Fruit fly (Drosophila melanogaster) S2 (cell line): ENCODE measurements around the gene CG43293.
A peak's percentile ranks its signal among the peaks of the same experiment; 100 is the strongest.

ENCODE experiments used
- CG8478 ChIP-seq: fragments of >200 bp; optimal IDR thresholded peaks from 2 replicates; lab custom pipeline; 2018
- CTCF ChIP-seq, 2 experiments: fragments of >200 bp; optimal IDR thresholded peaks; 2 replicates each; lab custom pipeline; 2018

The CG43293 gene

DNA sequence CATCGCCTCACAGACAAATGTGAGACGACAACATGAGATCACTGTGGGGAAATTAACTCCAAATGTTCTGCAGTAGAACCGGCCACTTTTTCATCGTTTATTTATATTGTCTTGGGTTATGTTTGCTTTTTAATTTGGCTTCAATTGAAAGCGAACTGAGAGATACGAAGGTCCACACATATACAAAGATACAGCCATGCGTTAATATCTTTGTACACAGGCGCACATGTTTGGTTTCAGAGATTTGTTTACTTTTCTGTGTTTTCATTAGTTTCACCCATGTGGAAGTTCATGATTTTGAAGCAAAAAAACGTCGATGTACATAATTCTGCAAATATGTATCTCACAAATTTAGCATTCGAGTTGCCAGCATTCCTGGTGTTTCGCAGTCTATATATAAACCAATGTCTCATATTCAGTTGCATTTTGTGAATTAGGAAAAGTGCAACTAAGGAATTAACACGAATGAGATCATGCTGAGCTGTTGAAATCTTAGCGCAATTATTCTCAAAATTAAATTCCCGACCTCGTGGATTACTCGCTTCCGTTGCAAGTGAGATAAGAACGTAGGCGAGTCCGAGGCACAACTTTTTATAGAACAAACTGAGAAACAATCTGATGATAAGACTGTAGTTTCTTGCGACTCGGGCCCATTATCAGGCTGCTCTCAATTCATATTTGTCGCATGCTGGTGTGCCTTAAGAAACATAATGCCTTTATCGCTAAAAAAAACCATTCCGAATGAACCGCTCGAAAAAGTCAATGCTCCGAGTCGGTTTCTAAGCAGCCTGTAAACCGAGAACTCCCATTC lies 31.2 kb downstream of the CG43293 start:
- TF ChIP-seq CTCF (optimal IDR thresholded peaks at IDR 0.05; lab: Kevin White, UChicago) (no peak), CG8478 (lab: Kevin White, UChicago) (no peak)

- TF ChIP-seq CTCF (optimal IDR thresholded peaks at IDR 0.05; lab: Kevin White, UChicago) (no peak), CG8478 (lab: Kevin White, UChicago) (no peak)
Observed at dm6 chr3L:6216787-6217078, 31.7 kb downstream of the CG43293 start.

DNA sequence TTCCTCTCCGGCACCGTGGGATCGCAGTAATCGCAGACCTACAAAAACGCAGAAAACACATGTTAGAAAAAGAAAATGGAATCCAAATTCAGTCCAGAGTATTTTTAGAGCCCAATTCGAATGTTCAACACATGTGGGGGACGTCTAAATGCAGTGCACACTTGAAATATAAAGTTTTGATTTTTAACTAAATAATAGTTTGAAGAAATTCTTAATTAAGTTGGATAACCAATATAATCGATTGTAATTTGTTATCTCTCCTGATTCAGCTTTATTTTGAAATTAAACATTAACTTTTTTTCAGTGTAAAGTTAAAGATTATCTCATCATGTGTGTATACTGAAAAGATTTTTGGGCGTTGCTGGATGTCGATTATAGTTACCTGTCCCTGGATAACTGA lies 32.2 kb downstream of the CG43293 start:
- TF ChIP-seq CG8478 (lab: Kevin White, UChicago) = no peak
- TF ChIP-seq CTCF (optimal IDR thresholded peaks at IDR 0.05; lab: Kevin White, UChicago) = no peak

DNA sequence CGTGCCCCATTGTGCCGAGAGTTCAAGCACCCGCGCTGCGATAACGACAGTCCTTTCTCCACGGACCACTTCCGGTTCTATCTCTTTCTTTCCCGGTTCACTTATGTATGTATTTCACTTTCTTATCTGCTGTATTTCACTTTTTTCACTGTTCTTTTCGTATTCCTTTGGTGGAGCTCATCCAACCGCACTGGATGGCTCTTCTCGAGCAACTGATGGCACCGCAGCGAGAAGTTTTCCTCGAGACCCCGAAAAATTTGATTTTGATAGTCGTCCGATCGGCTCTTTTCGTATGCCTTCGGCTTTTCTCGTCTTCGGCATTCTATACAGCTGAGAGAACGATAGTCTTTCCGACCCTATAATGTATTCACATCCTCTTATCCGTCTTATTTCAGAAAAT lies 32.8 kb downstream of the CG43293 start, which contains the start of gene LanA:
Gene LanA, minus strand, starts transcription at position 217 of the 400 bp plus-strand sequence.
- TF ChIP-seq CG8478 (lab: Kevin White, UChicago) = no peak
- TF ChIP-seq CTCF (optimal IDR thresholded peaks at IDR 0.05; lab: Kevin White, UChicago) = peak in 1 of 2 experiments; percentile 11

DNA sequence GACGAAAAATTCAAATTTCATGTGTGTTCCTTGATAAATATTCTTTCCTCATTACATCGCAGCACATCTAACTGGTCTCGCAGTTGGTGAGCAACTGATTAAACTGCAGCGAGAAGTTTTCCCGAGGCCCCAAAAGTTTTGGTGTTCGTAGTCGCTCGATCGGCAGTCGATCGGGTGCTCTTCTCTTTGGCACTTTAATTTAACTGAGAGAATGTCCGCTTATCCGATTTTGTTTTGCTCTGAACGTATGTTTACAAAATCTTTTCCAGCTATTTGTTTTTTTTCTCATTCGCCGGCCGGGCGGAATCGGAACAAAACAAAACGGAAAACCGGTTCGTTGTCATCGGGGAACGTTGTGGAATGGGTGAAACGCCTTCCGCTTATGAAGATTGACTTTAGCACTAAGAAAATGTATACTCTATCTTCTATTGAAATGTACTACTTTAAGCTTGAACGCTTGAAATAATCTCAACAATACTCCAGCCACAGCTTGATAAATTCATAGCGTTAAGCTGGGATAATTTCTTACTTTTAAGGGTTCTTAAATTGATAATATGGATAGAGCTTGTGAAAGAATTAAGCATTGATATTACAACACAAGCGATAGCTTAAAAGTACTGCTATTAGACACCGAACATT lies 33.6 kb downstream of the CG43293 start:
- TF ChIP-seq CTCF (optimal IDR thresholded peaks at IDR 0.05; lab: Kevin White, UChicago) (no peak), CG8478 (lab: Kevin White, UChicago) (no peak)

- no peak for TF ChIP-seq CTCF (optimal IDR thresholded peaks at IDR 0.05; lab: Kevin White, UChicago)
- TF ChIP-seq CG8478 (lab: Kevin White, UChicago) = no peak
Observed at dm6 chr3L:6220187-6220586, 35.2 kb downstream of the CG43293 start, which contains the start of gene CG33946. Gene CG33946, plus strand, starts transcription at chr3L:6220578.

DNA sequence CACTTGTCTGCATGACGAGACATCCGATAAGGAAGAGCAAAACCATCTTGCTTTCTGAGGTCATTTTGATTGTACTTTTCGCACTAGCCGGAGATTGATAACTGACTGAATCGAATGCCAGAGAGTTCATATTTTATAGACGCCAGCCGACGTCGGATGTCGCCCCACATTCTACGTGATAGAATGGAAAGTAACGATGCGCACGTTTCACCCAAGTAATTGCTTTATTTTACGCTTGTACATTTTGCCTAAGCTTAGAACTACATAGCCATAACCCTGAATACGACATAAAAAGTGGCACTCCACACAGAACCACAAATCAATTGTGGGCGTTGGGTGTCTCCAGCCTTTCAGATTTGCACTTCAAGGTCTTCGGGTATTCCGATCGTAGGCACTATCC lies 47.3 kb downstream of the CG43293 start, which contains the start of gene CG13299:
Gene CG13299, minus strand, starts transcription at position 101 of the 400 bp plus-strand sequence.
- TF ChIP-seq CG8478 (lab: Kevin White, UChicago) (no peak), CTCF (optimal IDR thresholded peaks at IDR 0.05; lab: Kevin White, UChicago) (no peak)

DNA sequence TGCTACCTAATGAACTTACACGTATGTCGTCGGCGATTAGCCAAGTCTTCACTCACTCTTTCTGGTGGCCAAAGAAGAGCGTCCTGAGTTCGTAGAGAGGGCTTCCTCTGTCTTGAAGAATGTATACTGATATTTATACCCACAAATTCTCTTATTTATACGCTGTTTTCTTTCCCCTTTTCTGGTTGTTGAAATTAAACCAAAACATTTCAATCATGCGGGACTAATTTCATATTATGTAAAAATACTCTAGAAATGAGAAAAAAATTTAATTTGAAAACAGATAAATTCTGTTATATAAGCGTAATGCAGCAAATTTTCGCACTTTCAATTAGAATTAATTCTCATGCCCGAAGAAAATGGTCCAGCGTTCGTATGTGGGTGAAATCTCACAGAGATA lies 48.3 kb downstream of the CG43293 start, which contains the start of gene BG642312:
Gene BG642312, minus strand, starts transcription at position 101 of the 400 bp plus-strand sequence.
- TF ChIP-seq CG8478 (lab: Kevin White, UChicago) (no peak), CTCF (optimal IDR thresholded peaks at IDR 0.05; lab: Kevin White, UChicago) (no peak)

DNA sequence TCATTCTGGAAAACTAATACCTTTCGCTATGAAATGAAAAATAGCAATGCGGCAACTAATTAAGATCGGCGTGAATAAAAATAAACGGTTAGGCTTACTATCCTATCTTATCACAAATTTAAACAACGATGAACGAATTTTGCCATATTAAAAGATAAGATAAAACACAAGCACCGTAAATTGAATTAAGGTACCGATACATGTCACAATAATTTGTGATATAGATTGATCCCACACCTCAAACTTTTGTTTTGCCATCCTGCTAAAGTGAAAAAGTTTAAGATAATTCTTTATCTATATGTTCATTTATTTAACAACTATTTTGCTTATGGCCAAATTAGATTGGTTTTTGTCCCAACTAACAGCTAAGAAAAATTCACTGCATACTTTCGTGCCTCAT lies 49.0 kb downstream of the CG43293 start, which contains the start of gene CG42714:
Gene CG42714, minus strand, starts transcription at position 22 of the 400 bp plus-strand sequence.
- TF ChIP-seq CG8478 (lab: Kevin White, UChicago) (no peak), CTCF (optimal IDR thresholded peaks at IDR 0.05; lab: Kevin White, UChicago) (no peak)
